Worm (Caenorhabditis elegans) whole organism, L1 larva: ENCODE measurements around the gene tbx-8.
"Not testable (repeated sequence)": the region's sequence is repeated elsewhere in the genome, so short reads cannot be mapped to it uniquely, and the experiment has no call there.

ENCODE experiments used
- C34B4.2 ChIP-seq: sonication (generic microtip); optimal IDR thresholded peaks from 2 replicates; lab custom pipeline; 2017; ENCODE audit warnings: mild to moderate bottlenecking, missing genetic modification characterization, missing compliant biosample characterization
- F16B12.6 ChIP-seq: fragments of 150-350 bp; optimal IDR thresholded peaks from 2 replicates; lab custom pipeline; 2014; ENCODE audit warnings: missing biosample characterization, missing genetic modification characterization
- alr-1 ChIP-seq: fragments of 200-800 bp; sonication (Bioruptor generic); optimal IDR thresholded peaks from 2 replicates; lab custom pipeline; 2018; ENCODE audit warnings: borderline replicate concordance, mild to moderate bottlenecking, missing genetic modification characterization, missing compliant biosample characterization
- ama-1 ChIP-seq: fragments of 150-350 bp; optimal IDR thresholded peaks from 2 replicates; lab custom pipeline; 2014
- blmp-1 ChIP-seq: fragments of 150-350 bp; optimal IDR thresholded peaks from 2 replicates; lab custom pipeline; 2014; ENCODE audit warnings: missing biosample characterization, missing genetic modification characterization
- ceh-63 ChIP-seq: fragments of 200-800 bp; sonication (Bioruptor generic); optimal IDR thresholded peaks from 2 replicates; lab custom pipeline; 2018; ENCODE audit warnings: mild to moderate bottlenecking, missing genetic modification characterization, missing compliant biosample characterization
- ceh-82 ChIP-seq, 3 experiments: fragments of 150-350 bp in 1 of 3; sonication (generic microtip) in 2 of 3; optimal IDR thresholded peaks; 2 replicates each; lab custom pipeline; 2014 to 2017; ENCODE audit warnings: missing biosample characterization in 3 of 3, missing genetic modification characterization in 3 of 3
- ceh-88 ChIP-seq: fragments of 200-800 bp; sonication (Bioruptor generic); IDR thresholded peaks from 2 replicates; pipeline ENCODE4 v1.3.6; 2022; ENCODE audit warnings: missing genetic modification characterization, missing compliant biosample characterization
- dpl-1 ChIP-seq, 3 experiments: fragments of 150-350 bp in 2 of 3; sonication (generic microtip) in 1 of 3; optimal IDR thresholded peaks; 2 replicates each; lab custom pipeline; 2014 to 2017; ENCODE audit warnings: missing biosample characterization in 3 of 3, missing genetic modification characterization in 3 of 3, missing genetic modification reagents in 3 of 3
- efl-1 ChIP-seq, 4 experiments: fragments of 150-350 bp; optimal IDR thresholded peaks in 3 of 4; peaks in 1 of 4; 1 replicate in 1 of 4; 2 replicates in 3 of 4; lab custom pipeline; 2014; ENCODE audit warnings: missing biosample characterization in 2 of 4, missing genetic modification characterization in 2 of 4, missing genetic modification reagents in 2 of 4
- egl-27 ChIP-seq, 2 experiments: fragments of 150-350 bp in 1 of 2; sonication (generic microtip); optimal IDR thresholded peaks; 3 replicates each; lab custom pipeline; 2017 to 2018; ENCODE audit warnings: missing biosample characterization in 2 of 2, missing genetic modification characterization in 2 of 2, missing genetic modification reagents in 2 of 2
- ets-5 ChIP-seq: fragments of 200-800 bp; sonication (Bioruptor generic); IDR thresholded peaks from 2 replicates; pipeline ENCODE4 v1.3.6; 2022; ENCODE audit warnings: missing genetic modification characterization, missing compliant biosample characterization
- fkh-10 ChIP-seq: sonication (generic microtip); optimal IDR thresholded peaks from 2 replicates; lab custom pipeline; 2017; ENCODE audit warnings: missing biosample characterization, missing genetic modification reagents, missing genetic modification characterization
- fos-1 ChIP-seq: fragments of 150-350 bp; optimal IDR thresholded peaks from 2 replicates; lab custom pipeline; 2014; ENCODE audit warnings: missing biosample characterization, missing genetic modification characterization
- irx-1 ChIP-seq: sonication (generic microtip); optimal IDR thresholded peaks from 2 replicates; lab custom pipeline; 2016; ENCODE audit warnings: missing genetic modification characterization, missing compliant biosample characterization
- lin-13 ChIP-seq: fragments of 150-350 bp; optimal IDR thresholded peaks from 2 replicates; lab custom pipeline; 2014; ENCODE audit warnings: missing biosample characterization, missing genetic modification reagents, missing genetic modification characterization
- lin-15B ChIP-seq: fragments of 150-350 bp; sonication (generic microtip); optimal IDR thresholded peaks from 3 replicates; lab custom pipeline; 2014; ENCODE audit warnings: missing biosample characterization, missing genetic modification characterization
- lin-35 ChIP-seq, 2 experiments: fragments of 150-350 bp; optimal IDR thresholded peaks; 2 replicates each; lab custom pipeline; 2014; ENCODE audit warnings: missing biosample characterization in 2 of 2, missing genetic modification characterization in 2 of 2, missing genetic modification reagents in 2 of 2
- lsy-2 ChIP-seq, 2 experiments: fragments of 150-350 bp; optimal IDR thresholded peaks; 2 replicates each; lab custom pipeline; 2014; ENCODE audit warnings: missing biosample characterization in 2 of 2, missing genetic modification characterization in 2 of 2
- mab-9 ChIP-seq: fragments of 200-800 bp; sonication (Bioruptor generic); IDR thresholded peaks from 2 replicates; pipeline ENCODE4 v1.3.6; 2022; ENCODE audit warnings: missing genetic modification reagents, missing genetic modification characterization, missing compliant biosample characterization
- mdl-1 ChIP-seq, 2 experiments: fragments of 150-350 bp; optimal IDR thresholded peaks; 2 replicates each; lab custom pipeline; 2014 to 2017; ENCODE audit warnings: missing biosample characterization in 2 of 2, missing genetic modification characterization in 2 of 2, inconsistent platforms in 1 of 2
- nhr-237 ChIP-seq: fragments of 150-350 bp; optimal IDR thresholded peaks from 2 replicates; lab custom pipeline; 2014; ENCODE audit warnings: missing biosample characterization, missing genetic modification characterization
- nhr-77 ChIP-seq: fragments of 150-350 bp; optimal IDR thresholded peaks from 2 replicates; lab custom pipeline; 2014; ENCODE audit warnings: missing biosample characterization, missing genetic modification characterization
- nhr-84 ChIP-seq: sonication (generic microtip); optimal IDR thresholded peaks from 2 replicates; lab custom pipeline; 2017; ENCODE audit warnings: missing biosample characterization, missing genetic modification characterization
- nhr-90 ChIP-seq: sonication (generic microtip); optimal IDR thresholded peaks from 2 replicates; lab custom pipeline; 2016; ENCODE audit warnings: mild to moderate bottlenecking, missing genetic modification characterization, missing compliant biosample characterization; ENCODE audit not compliant: poor library complexity
- pqm-1 ChIP-seq: sonication (generic microtip); optimal IDR thresholded peaks from 3 replicates; lab custom pipeline; 2017; ENCODE audit warnings: missing biosample characterization, missing genetic modification characterization
- sox-4 ChIP-seq: sonication (generic microtip); optimal IDR thresholded peaks from 2 replicates; lab custom pipeline; 2016; ENCODE audit warnings: missing genetic modification characterization, missing compliant biosample characterization
- sptf-1 ChIP-seq: fragments of 150-350 bp; optimal IDR thresholded peaks from 2 replicates; lab custom pipeline; 2014; ENCODE audit warnings: missing biosample characterization, missing genetic modification characterization
- sup-37 ChIP-seq: fragments of 200-800 bp; sonication (Bioruptor generic); optimal IDR thresholded peaks from 2 replicates; lab custom pipeline; 2018; ENCODE audit warnings: mild to moderate bottlenecking, missing genetic modification characterization, missing compliant biosample characterization
- swsn-7 ChIP-seq: sonication (generic microtip); optimal IDR thresholded peaks from 2 replicates; lab custom pipeline; 2016; ENCODE audit warnings: missing genetic modification characterization, missing compliant biosample characterization
- tlp-1 ChIP-seq: fragments of 150-350 bp; optimal IDR thresholded peaks from 2 replicates; lab custom pipeline; 2014; ENCODE audit warnings: missing biosample characterization, missing genetic modification characterization
- unc-130 ChIP-seq: fragments of 150-350 bp; optimal IDR thresholded peaks from 2 replicates; lab custom pipeline; 2017; ENCODE audit warnings: missing biosample characterization, missing genetic modification characterization, inconsistent platforms
- vab-15 ChIP-seq: sonication (generic microtip); optimal IDR thresholded peaks from 2 replicates; lab custom pipeline; 2017; ENCODE audit warnings: missing genotype, mild to moderate bottlenecking, missing genetic modification characterization, missing compliant biosample characterization
- zag-1 ChIP-seq: fragments of 150-350 bp; optimal IDR thresholded peaks from 2 replicates; lab custom pipeline; 2014; ENCODE audit warnings: missing biosample characterization, missing genetic modification characterization
- ztf-4 ChIP-seq: fragments of 150-350 bp; optimal IDR thresholded peaks from 2 replicates; lab custom pipeline; 2014; ENCODE audit warnings: missing biosample characterization, missing genetic modification characterization

tbx-8 gene

ce11 chrIII:10318755-10319154, 28.4 kb upstream of the tbx-8 start, which contains the start of gene unc-69 (continued):
- TF ChIP-seq sptf-1 (tag; lab: Kevin White, UChicago) (no peak), zag-1 (tag; lab: Kevin White, UChicago) (no peak), fkh-10 (GFP tag; lab: Kevin White, UChicago) (no peak), ceh-82 (tag; optimal IDR thresholded peaks at IDR 0.05; lab: Kevin White, UChicago) (peak; percentile 11 to 79 (median 43)), fos-1 (tag; lab: Kevin White, UChicago) (no peak), lin-15B (tag; lab: Kevin White, UChicago) (peak; percentile 63), alr-1 (tag; lab: Kevin White, UChicago) (no peak), nhr-84 (tag; lab: Kevin White, UChicago) (no peak), swsn-7 (tag; lab: Kevin White, UChicago) (peak; percentile 63), mdl-1 (tag; optimal IDR thresholded peaks at IDR 0.05; lab: Kevin White, UChicago) (no peak), ztf-4 (tag; lab: Kevin White, UChicago) (no peak), egl-27 (tag; optimal IDR thresholded peaks at IDR 0.05; lab: Kevin White, UChicago) (no peak), pqm-1 (tag; lab: Kevin White, UChicago) (no peak)

- peak in 1 of 2 experiments; percentile 6 for TF ChIP-seq efl-1 (optimal IDR thresholded peaks at IDR 0.05; lab: Kevin White, UChicago)
- TF ChIP-seq efl-1 (GFP tag; optimal IDR thresholded peaks at IDR 0.05 in 1 of 2; lab: Kevin White, UChicago): not testable (repeated sequence)
These were observed 26.9 kb upstream of the tbx-8 start for ce11 chrIII:10320228-10320705.

ce11 chrIII:10320788-10321187, 26.4 kb upstream of the tbx-8 start, which contains the start of gene sas-7:
Gene sas-7 (plus strand): TSS chrIII:10321019.
- TF ChIP-seq alr-1 (tag; lab: Kevin White, UChicago): no peak
- peak in 1 of 2 experiments; percentile 69 for TF ChIP-seq efl-1 (optimal IDR thresholded peaks at IDR 0.05; lab: Kevin White, UChicago)
- peak; percentile 78 to 97 for TF ChIP-seq efl-1 (GFP tag; optimal IDR thresholded peaks at IDR 0.05 in 1 of 2; lab: Kevin White, UChicago)
- TF ChIP-seq ceh-63: no peak
- no peak for TF ChIP-seq C34B4.2 (tag; lab: Kevin White, UChicago)
- no peak for TF ChIP-seq irx-1
- no peak for TF ChIP-seq ama-1 (lab: Kevin White, UChicago)
- TF ChIP-seq vab-15 (tag; lab: Kevin White, UChicago): no peak
- TF ChIP-seq nhr-90: no peak
- TF ChIP-seq fkh-10 (GFP tag; lab: Kevin White, UChicago): no peak
- TF ChIP-seq dpl-1 (GFP tag; optimal IDR thresholded peaks at IDR 0.05; lab: Kevin White, UChicago): peak; percentile 57 to 75 (median 65)
- peak; percentile 22 for TF ChIP-seq blmp-1 (tag; lab: Kevin White, UChicago)
- TF ChIP-seq mab-9: no peak
- no peak for TF ChIP-seq ceh-88 (GFP tag; lab: Robert Waterston, UW)
- TF ChIP-seq nhr-77 (tag; lab: Kevin White, UChicago): no peak
- peak; percentile 35 to 81 for TF ChIP-seq lin-35 (GFP tag; optimal IDR thresholded peaks at IDR 0.05; lab: Kevin White, UChicago)
- TF ChIP-seq lin-13 (GFP tag; lab: Kevin White, UChicago): no peak
- TF ChIP-seq nhr-237 (tag; lab: Kevin White, UChicago): no peak
- TF ChIP-seq sup-37 (GFP tag; lab: Kevin White, UChicago): no peak
- TF ChIP-seq pqm-1 (tag; lab: Kevin White, UChicago): no peak
- TF ChIP-seq F16B12.6 (tag; lab: Kevin White, UChicago): peak; percentile 77
- no peak for TF ChIP-seq sox-4
- no peak for TF ChIP-seq tlp-1 (tag; lab: Kevin White, UChicago)
- peak in 1 of 2 experiments; percentile 1 for TF ChIP-seq lsy-2 (tag; optimal IDR thresholded peaks at IDR 0.05; lab: Kevin White, UChicago)
- TF ChIP-seq unc-130: no peak

- no peak for TF ChIP-seq ets-5 (GFP tag; lab: Robert Waterston, UW)
These were observed 20.8 kb upstream of the tbx-8 start for ce11 chrIII:10326327-10326726.
